Fruit fly (Drosophila melanogaster) whole organism, embryonic: ENCODE results near the gene CG12516.
A peak's percentile ranks its signal among the peaks of the same experiment; 100 is the strongest.

Experiments
- CG11504 ChIP-seq: fragments of 200-800 bp; sonication (Bioruptor generic); optimal IDR thresholded peaks from 3 replicates; lab custom pipeline; 2019; ENCODE audit warnings: missing biosample characterization, mild to moderate bottlenecking, missing genetic modification characterization, moderate library complexity
- CG11695 ChIP-seq: fragments of 200-800 bp; sonication (Bioruptor generic); IDR thresholded peaks from 3 replicates; pipeline ENCODE4 v1.3.6; 2022; ENCODE audit warnings: missing biosample characterization, missing genetic modification characterization
- CG12236 ChIP-seq: fragments of 200-800 bp; sonication (Bioruptor generic); optimal IDR thresholded peaks from 2 replicates; lab custom pipeline; 2016; ENCODE audit warnings: missing biosample characterization, missing genetic modification characterization
- CG13296 ChIP-seq: fragments of 200-800 bp; sonication (Bioruptor generic); optimal IDR thresholded peaks from 3 replicates; lab custom pipeline; 2018; ENCODE audit warnings: missing biosample characterization, mild to moderate bottlenecking, missing genetic modification characterization
- CG13894 ChIP-seq: fragments of 200-800 bp; sonication (Bioruptor generic); optimal IDR thresholded peaks from 3 replicates; lab custom pipeline; 2018; ENCODE audit warnings: missing biosample characterization, mild to moderate bottlenecking, missing genetic modification characterization, moderate library complexity
- CG15269 ChIP-seq: fragments of 200-800 bp; sonication (Bioruptor generic); optimal IDR thresholded peaks from 2 replicates; lab custom pipeline; 2018; ENCODE audit warnings: missing biosample characterization, mild to moderate bottlenecking, missing genetic modification characterization, moderate library complexity
- CG16779 ChIP-seq: fragments of 200-800 bp; sonication (Bioruptor generic); IDR thresholded peaks from 2 replicates; pipeline ENCODE4 v1.3.6; 2022; ENCODE audit warnings: missing biosample characterization, missing genetic modification characterization
- CG17829 ChIP-seq: fragments of 200-800 bp; optimal IDR thresholded peaks from 2 replicates; lab custom pipeline; 2019; ENCODE audit warnings: missing biosample characterization, mild to moderate bottlenecking, missing genetic modification characterization, moderate library complexity
- CG2712 ChIP-seq: fragments of 200-800 bp; optimal IDR thresholded peaks from 3 replicates; lab custom pipeline; 2019; ENCODE audit warnings: missing biosample characterization, mild to moderate bottlenecking, missing genetic modification characterization, moderate library complexity
- CG31224 ChIP-seq: fragments of 200-800 bp; sonication (Bioruptor generic); IDR thresholded peaks from 2 replicates; pipeline ENCODE4 v1.3.6; 2022; ENCODE audit warnings: missing biosample characterization, missing genetic modification characterization
- CG3163 ChIP-seq: fragments of 200-800 bp; sonication (Bioruptor generic); optimal IDR thresholded peaks from 3 replicates; lab custom pipeline; 2016; ENCODE audit warnings: missing biosample characterization, missing genetic modification characterization
- CG3281 ChIP-seq: fragments of 200-800 bp; sonication (Bioruptor generic); optimal IDR thresholded peaks from 3 replicates; lab custom pipeline; 2017; ENCODE audit warnings: missing biosample characterization, mild to moderate bottlenecking, missing genetic modification characterization
- CG34224 ChIP-seq: fragments of 200-800 bp; sonication (Bioruptor generic); IDR thresholded peaks from 3 replicates; pipeline ENCODE4 v1.3.6; 2022; ENCODE audit warnings: missing biosample characterization, missing genetic modification characterization; ENCODE audit not compliant: partially characterized antibody
- CG6689 ChIP-seq: fragments of 200-800 bp; sonication (Bioruptor generic); IDR thresholded peaks from 2 replicates; pipeline ENCODE4 v1.3.6; 2022; ENCODE audit warnings: missing biosample characterization, missing genetic modification characterization
- CG7372 ChIP-seq: fragments of 200-800 bp; sonication (Bioruptor generic); IDR thresholded peaks from 2 replicates; pipeline ENCODE4 v1.3.6; 2022; ENCODE audit warnings: missing biosample characterization, missing genetic modification characterization
- CG7839 ChIP-seq: fragments of 200-800 bp; sonication (Bioruptor generic); optimal IDR thresholded peaks from 3 replicates; lab custom pipeline; 2018; ENCODE audit warnings: missing biosample characterization, mild to moderate bottlenecking, missing genetic modification characterization, moderate library complexity
- CG7928 ChIP-seq: fragments of 200-800 bp; sonication (Bioruptor generic); optimal IDR thresholded peaks from 2 replicates; lab custom pipeline; 2017; ENCODE audit warnings: missing biosample characterization, mild to moderate bottlenecking, missing genetic modification characterization
- CG7987 ChIP-seq: fragments of 200-800 bp; sonication (Bioruptor generic); optimal IDR thresholded peaks from 2 replicates; lab custom pipeline; 2018; ENCODE audit warnings: missing biosample characterization, mild to moderate bottlenecking, missing genetic modification characterization, moderate library complexity
- CG8089 ChIP-seq: fragments of 200-800 bp; sonication (Bioruptor generic); optimal IDR thresholded peaks from 3 replicates; lab custom pipeline; 2016; ENCODE audit warnings: missing biosample characterization, missing genetic modification characterization
- CG8388 ChIP-seq: fragments of 200-800 bp; sonication (Bioruptor generic); optimal IDR thresholded peaks from 2 replicates; lab custom pipeline; 2019; ENCODE audit warnings: missing biosample characterization, mild to moderate bottlenecking, missing genetic modification characterization, moderate library complexity
- CG8478 ChIP-seq: fragments of >200 bp; optimal IDR thresholded peaks from 2 replicates; lab custom pipeline; 2018
- CG8924 ChIP-seq: fragments of 200-800 bp; optimal IDR thresholded peaks from 3 replicates; lab custom pipeline; 2019; ENCODE audit warnings: missing biosample characterization, mild to moderate bottlenecking, missing genetic modification characterization, moderate library complexity
- Doc3 ChIP-seq: fragments of 200-800 bp; sonication (Bioruptor generic); IDR thresholded peaks from 3 replicates; pipeline ENCODE4 v1.3.6; 2022; ENCODE audit warnings: missing biosample characterization, missing genetic modification characterization; ENCODE audit not compliant: partially characterized antibody
- Fer1 ChIP-seq: fragments of 200-800 bp; sonication (Bioruptor generic); optimal IDR thresholded peaks from 2 replicates; lab custom pipeline; 2017; ENCODE audit warnings: missing biosample characterization, mild to moderate bottlenecking, missing genetic modification characterization
- Hmr ChIP-seq: fragments of 200-800 bp; sonication (Bioruptor generic); optimal IDR thresholded peaks from 3 replicates; lab custom pipeline; 2017; ENCODE audit warnings: mild to moderate bottlenecking, missing biosample characterization, missing genetic modification reagents, missing genetic modification characterization
- Hr3 ChIP-seq: fragments of 200-800 bp; sonication (Bioruptor generic); optimal IDR thresholded peaks from 3 replicates; lab custom pipeline; 2016; ENCODE audit warnings: missing biosample characterization, missing genetic modification characterization
- Med ChIP-seq: fragments of 200-800 bp; sonication (Bioruptor generic); peaks from one replicate; lab custom pipeline; 2016; ENCODE audit warnings: missing biosample characterization, missing genetic modification characterization, mild to moderate bottlenecking, inconsistent platforms, moderate library complexity
- Ptx1 ChIP-seq: fragments of 200-800 bp; sonication (Bioruptor generic); IDR thresholded peaks from 2 replicates; pipeline ENCODE4 v1.3.6; 2022; ENCODE audit warnings: missing biosample characterization, missing genetic modification characterization
- Ssrp ChIP-seq: fragments of 200-800 bp; sonication (Bioruptor generic); optimal IDR thresholded peaks from 2 replicates; lab custom pipeline; 2018; ENCODE audit warnings: missing biosample characterization, mild to moderate bottlenecking, missing genetic modification characterization, moderate library complexity
- Usf ChIP-seq: fragments of 200-800 bp; sonication (Bioruptor generic); optimal IDR thresholded peaks from 2 replicates; lab custom pipeline; 2017; ENCODE audit warnings: missing genotype, missing biosample characterization, missing genetic modification characterization
- ab ChIP-seq: fragments of 200-800 bp; sonication (Bioruptor generic); optimal IDR thresholded peaks from 2 replicates; lab custom pipeline; 2016; ENCODE audit warnings: missing biosample characterization, missing genetic modification characterization
- aop ChIP-seq: fragments of 200-800 bp; sonication (Bioruptor generic); IDR thresholded peaks from 2 replicates; pipeline ENCODE4 v1.3.6; 2022; ENCODE audit warnings: missing biosample characterization, missing genetic modification characterization
- chif ChIP-seq, 2 experiments: fragments of 200-800 bp; sonication (Bioruptor generic); optimal IDR thresholded peaks; 3 replicates each; lab custom pipeline; 2016; ENCODE audit warnings: missing biosample characterization in 2 of 2, missing genetic modification characterization in 2 of 2
- chinmo ChIP-seq: fragments of 200-800 bp; sonication (Bioruptor generic); IDR thresholded peaks from 4 replicates; pipeline ENCODE4 v1.3.6; 2022; ENCODE audit warnings: missing biosample characterization, missing genetic modification characterization; ENCODE audit not compliant: partially characterized antibody
- ci ChIP-seq: fragments of 200-800 bp; sonication (Bioruptor generic); IDR thresholded peaks from 3 replicates; pipeline ENCODE4 v1.3.6; 2022; ENCODE audit warnings: missing biosample characterization, missing genetic modification characterization
- da ChIP-seq: fragments of 200-800 bp; sonication (Bioruptor generic); optimal IDR thresholded peaks from 2 replicates; lab custom pipeline; 2016; ENCODE audit warnings: missing biosample characterization, missing genetic modification characterization
- fd102C ChIP-seq: fragments of 200-800 bp; sonication (Bioruptor generic); optimal IDR thresholded peaks from 2 replicates; lab custom pipeline; 2018; ENCODE audit warnings: missing biosample characterization, mild to moderate bottlenecking, missing genetic modification characterization, moderate library complexity
- gfzf ChIP-seq: fragments of 200-800 bp; sonication (Bioruptor generic); optimal IDR thresholded peaks from 2 replicates; lab custom pipeline; 2016; ENCODE audit warnings: missing biosample characterization, mild to moderate bottlenecking, missing genetic modification characterization, moderate library complexity
- hkb ChIP-seq, 2 experiments: fragments of 200-800 bp in 1 of 2; fragments of >200 bp in 1 of 2; sonication (Bioruptor generic) in 1 of 2; IDR thresholded peaks in 1 of 2; optimal IDR thresholded peaks in 1 of 2; 2 replicates each; pipeline versions ENCODE4 v1.3.6 to Lab custom; 2017 to 2022; ENCODE audit warnings: missing biosample characterization in 1 of 2, missing genetic modification characterization in 1 of 2
- jigr1 ChIP-seq: fragments of 200-800 bp; sonication (Bioruptor generic); IDR thresholded peaks from 3 replicates; pipeline ENCODE4 v1.3.6; 2022; ENCODE audit warnings: missing biosample characterization, missing genetic modification characterization
- maf-S ChIP-seq: fragments of 200-800 bp; sonication (Bioruptor generic); optimal IDR thresholded peaks from 2 replicates; lab custom pipeline; 2016; ENCODE audit warnings: missing biosample characterization, missing genetic modification characterization
- slbo ChIP-seq: fragments of 200-800 bp; sonication (Bioruptor generic); IDR thresholded peaks from 2 replicates; pipeline ENCODE4 v1.3.6; 2022; ENCODE audit warnings: missing biosample characterization, missing genetic modification characterization
- sna ChIP-seq: fragments of 200-800 bp; sonication (Bioruptor generic); IDR thresholded peaks from 2 replicates; pipeline ENCODE4 v1.3.6; 2022; ENCODE audit warnings: missing biosample characterization, missing genetic modification characterization; ENCODE audit not compliant: partially characterized antibody
- sr ChIP-seq: fragments of 200-800 bp; sonication (Bioruptor generic); IDR thresholded peaks from 3 replicates; pipeline ENCODE4 v1.3.6; 2022; ENCODE audit warnings: missing biosample characterization, missing genetic modification characterization
- ssp ChIP-seq: fragments of 200-800 bp; sonication (Bioruptor generic); IDR thresholded peaks from 2 replicates; pipeline ENCODE4 v1.3.6; 2022; ENCODE audit warnings: missing biosample characterization, missing genetic modification characterization
- stwl ChIP-seq: fragments of 200-800 bp; sonication (Bioruptor generic); optimal IDR thresholded peaks from 3 replicates; lab custom pipeline; 2018; ENCODE audit warnings: missing biosample characterization, mild to moderate bottlenecking, missing genetic modification characterization, moderate library complexity
- tgo ChIP-seq: fragments of 200-800 bp; sonication (Bioruptor generic); IDR thresholded peaks from 3 replicates; pipeline ENCODE4 v1.3.6; 2022; ENCODE audit warnings: missing biosample characterization, missing genetic modification characterization
- twi ChIP-seq: fragments of 200-800 bp; optimal IDR thresholded peaks from 2 replicates; lab custom pipeline; 2019; ENCODE audit warnings: missing biosample characterization, mild to moderate bottlenecking, missing genetic modification characterization, moderate library complexity
- zen2 ChIP-seq: fragments of 200-800 bp; sonication (Bioruptor generic); IDR thresholded peaks from 3 replicates; pipeline ENCODE4 v1.3.6; 2022; ENCODE audit warnings: missing biosample characterization, missing genetic modification characterization; ENCODE audit not compliant: partially characterized antibody
- zfh2 ChIP-seq: fragments of 200-800 bp; sonication (Bioruptor generic); optimal IDR thresholded peaks from 2 replicates; lab custom pipeline; 2016; ENCODE audit warnings: missing biosample characterization, missing genetic modification characterization

CG12516 gene

DNA sequence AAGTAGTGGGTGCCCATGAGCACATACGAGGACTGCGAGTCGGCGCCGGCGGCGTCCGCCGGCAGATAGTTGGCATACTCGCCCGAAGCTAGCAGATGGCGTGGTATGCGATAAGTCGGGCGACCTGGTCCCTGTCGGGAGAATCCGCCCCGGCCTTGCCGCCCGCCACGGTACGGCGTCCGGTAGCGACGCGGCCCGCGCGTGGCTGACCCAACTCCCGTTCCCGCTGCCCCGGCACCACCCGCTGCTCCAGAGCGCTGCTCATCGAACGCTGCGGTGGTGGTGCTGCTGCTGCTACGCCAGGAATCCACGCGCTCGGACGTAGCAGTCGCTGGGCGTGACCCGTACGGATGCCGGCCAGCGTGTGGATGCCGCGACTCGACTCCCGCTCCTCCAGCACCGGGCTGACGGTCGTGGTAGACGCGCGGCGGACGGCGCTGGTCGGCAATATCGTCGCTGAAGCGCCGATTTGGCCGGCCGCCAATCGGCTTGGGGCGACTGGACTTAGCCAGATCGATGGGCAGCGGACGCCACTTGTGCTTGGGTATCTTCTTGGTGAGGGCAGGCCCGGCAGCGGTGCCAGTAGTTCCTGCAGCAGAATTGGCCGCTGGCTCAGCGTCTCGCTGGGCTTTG lies 19.4 kb upstream of the CG12516 start (continued):
- TF ChIP-seq CG13894 (no peak), Ptx1 (GFP tag; lab: Robert Waterston, UW) (no peak), CG8924 (tag; lab: Kevin White, UChicago) (no peak), ab (GFP tag; lab: Kevin White, UChicago) (no peak), aop (GFP tag; lab: Robert Waterston, UW) (no peak), CG3281 (no peak), CG6689 (GFP tag; lab: Robert Waterston, UW) (no peak), da (GFP tag; lab: Kevin White, UChicago) (no peak), CG8478 (no peak), jigr1 (GFP tag; lab: Robert Waterston, UW) (no peak), sna (GFP tag; lab: Robert Waterston, UW) (no peak), CG16779 (GFP tag; lab: Robert Waterston, UW) (no peak), zfh2 (GFP tag; lab: Kevin White, UChicago) (no peak), CG11695 (GFP tag; lab: Robert Waterston, UW) (no peak), CG8388 (GFP tag; lab: Kevin White, UChicago) (no peak), Hmr (GFP tag; lab: Kevin White, UChicago) (no peak), gfzf (GFP tag; lab: Kevin White, UChicago) (no peak), ci (no peak), Fer1 (no peak), CG15269 (no peak), Usf (GFP tag; lab: Kevin White, UChicago) (no peak), slbo (GFP tag; lab: Robert Waterston, UW) (0 out of 2 replicates have a peak, but pooled peaks have one; percentile 7), CG13296 (no peak), CG3163 (GFP tag; lab: Kevin White, UChicago) (no peak), CG8089 (GFP tag; lab: Kevin White, UChicago) (no peak), CG17829 (tag; lab: Kevin White, UChicago) (no peak), fd102C (no peak), stwl (tag; lab: Kevin White, UChicago) (no peak), CG7987 (GFP tag; lab: Kevin White, UChicago) (no peak), CG7372 (GFP tag; lab: Robert Waterston, UW) (no peak), ssp (GFP tag; lab: Robert Waterston, UW) (no peak), chinmo (GFP tag; lab: Robert Waterston, UW) (0 out of 4 replicates have a peak, but pooled peaks have one; percentile 10), CG12236 (no peak), chif (GFP tag; optimal IDR thresholded peaks at IDR 0.05; lab: Kevin White, UChicago) (no peak), Doc3 (GFP tag; lab: Robert Waterston, UW) (0 out of 3 replicates have a peak, but pooled peaks have one; percentile 40), twi (tag; lab: Kevin White, UChicago) (no peak), CG11504 (no peak), CG2712 (tag; lab: Kevin White, UChicago) (no peak), CG34224 (GFP tag; lab: Robert Waterston, UW) (no peak), CG7928 (GFP tag; lab: Kevin White, UChicago) (no peak), CG31224 (GFP tag; lab: Robert Waterston, UW) (no peak), Med (peak; percentile 64), sr (GFP tag; lab: Robert Waterston, UW) (0 out of 3 replicates have a peak, but pooled peaks have one; percentile 27), hkb (optimal IDR thresholded peaks at IDR 0.05; lab: Kevin White, UChicago) (no peak), hkb (GFP tag; IDR thresholded peaks at IDR 0.05; lab: Robert Waterston, UW) (no peak), Hr3 (GFP tag; lab: Kevin White, UChicago) (no peak), zen2 (GFP tag; lab: Robert Waterston, UW) (peak; percentile 52; the same call in 1 of the 3 replicates), Ssrp (tag; lab: Kevin White, UChicago) (no peak), tgo (GFP tag; lab: Robert Waterston, UW) (no peak), CG7839 (tag; lab: Kevin White, UChicago) (no peak), maf-S (no peak)
